Fruit fly (Drosophila melanogaster) S2 (cell line): Measurements from ENCODE around the gene CG8925.

Experiments
- CG8478 ChIP-seq: fragments of >200 bp; optimal IDR thresholded peaks from 2 replicates; lab custom pipeline; 2018
- CTCF ChIP-seq, 2 experiments: fragments of >200 bp; optimal IDR thresholded peaks; 2 replicates each; lab custom pipeline; 2018

DNA sequence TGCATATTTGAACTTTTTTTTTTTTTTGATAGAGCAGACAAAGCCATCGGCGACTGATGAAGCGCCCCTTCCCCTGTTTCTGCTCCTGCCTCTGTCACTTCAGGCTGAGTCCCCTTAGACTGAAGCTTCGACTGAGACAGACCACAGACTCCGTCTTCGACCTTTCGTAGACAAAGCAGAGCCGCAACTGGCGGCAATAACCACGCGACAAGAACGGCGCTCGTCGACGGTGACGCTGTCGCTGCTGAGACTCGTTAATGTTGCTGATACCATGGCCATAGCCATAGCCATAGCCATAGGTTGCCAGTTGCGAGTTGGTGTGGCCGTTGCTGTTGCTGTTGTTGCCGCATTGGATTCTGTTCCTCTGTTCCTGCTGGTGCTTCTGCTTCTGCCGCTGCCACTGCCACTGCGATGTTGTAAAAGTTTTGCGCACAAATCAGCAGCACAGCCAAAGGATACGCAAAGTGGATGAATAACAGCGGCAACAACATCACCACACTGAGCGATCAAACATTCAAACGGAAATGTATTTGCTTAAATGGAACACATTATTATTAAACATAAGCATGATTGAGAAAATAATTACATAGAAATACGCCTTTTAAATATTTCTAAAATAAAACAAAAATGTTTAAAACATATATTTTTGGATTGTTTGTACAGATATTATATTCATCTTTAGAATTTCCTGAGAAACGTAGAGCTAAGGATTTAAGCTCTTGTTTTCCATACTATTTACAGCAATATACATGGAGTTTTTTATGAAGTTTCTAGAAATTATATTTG lies 51.7 kb downstream of the CG8925 start:
- TF ChIP-seq CG8478 (lab: Kevin White, UChicago) = no peak
- no peak for TF ChIP-seq CTCF (optimal IDR thresholded peaks at IDR 0.05; lab: Kevin White, UChicago)
